Worm (Caenorhabditis elegans): ENCODE results near the gene C54F6.18.

DNA sequence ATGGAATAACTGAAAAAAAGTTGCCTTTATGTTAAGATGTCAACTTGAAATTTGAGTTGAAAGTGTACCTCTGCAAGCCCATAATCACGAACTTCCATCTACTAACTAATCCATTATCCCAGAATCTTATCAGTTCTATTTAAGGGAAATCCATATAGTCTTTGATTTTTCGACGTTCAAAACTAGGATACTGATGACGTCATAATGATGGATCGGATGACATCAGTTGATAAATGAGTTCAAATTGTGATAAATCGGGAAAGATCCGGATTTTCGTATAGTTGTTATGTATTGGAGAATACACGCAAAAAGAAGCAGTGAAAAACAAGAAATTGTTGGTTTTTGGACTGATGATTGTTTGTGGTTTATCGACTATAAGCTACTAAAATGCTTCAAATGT lies 17.9 kb downstream of the C54F6.18 start:
- no peak for TF ChIP-seq snpc-1.1 (tag; optimal IDR thresholded peaks at IDR 0.05; ENCODE audit: insufficient read depth)
- TF ChIP-seq xnd-1 (tag; optimal IDR thresholded peaks at IDR 0.05) = no peak
- no peak for TF ChIP-seq hlh-12 (tag; optimal IDR thresholded peaks at IDR 0.05)
- TF ChIP-seq K12H6.12 (tag; optimal IDR thresholded peaks at IDR 0.05) = no peak
